Worm (Caenorhabditis elegans): ENCODE data around the gene his-2.

ce11 chrV:16057010-16057463 lies 15.0 kb upstream of the his-2 start, which contains the start of gene F14H3.5:
- no peak for TF ChIP-seq him-1 (tag; optimal IDR thresholded peaks at IDR 0.05)
- TF ChIP-seq dao-5 (tag; optimal IDR thresholded peaks at IDR 0.05): no peak
